Fruit fly (Drosophila melanogaster): ENCODE measurements around the gene RpS2.

- peak; percentile 80 for TF ChIP-seq Met (GFP tag; optimal IDR thresholded peaks at IDR 0.05)
- TF ChIP-seq dac (GFP tag; optimal IDR thresholded peaks at IDR 0.05): peak; percentile 33
- peak; percentile 7 for TF ChIP-seq CG6854 (GFP tag; optimal IDR thresholded peaks at IDR 0.05)
- peak; percentile 100 for TF ChIP-seq achi (GFP tag; optimal IDR thresholded peaks at IDR 0.05)
- TF ChIP-seq Hr38 (GFP tag; optimal IDR thresholded peaks at IDR 0.05): peak; percentile 7
- peak; percentile 75 for TF ChIP-seq Hr39 (GFP tag; optimal IDR thresholded peaks at IDR 0.05)
- peak; percentile 80 for TF ChIP-seq eg (GFP tag; IDR thresholded peaks at IDR 0.05)
- peak; percentile 62 for TF ChIP-seq CG8632 (GFP tag; optimal IDR thresholded peaks at IDR 0.05)
- peak; percentile 15 for TF ChIP-seq CG11902 (GFP tag; optimal IDR thresholded peaks at IDR 0.05)
- peak; percentile 88 for TF ChIP-seq Eip93F (GFP tag; optimal IDR thresholded peaks at IDR 0.05)
These were observed 20.9 kb upstream of the RpS2 start, which contains the start of the genes CG5885 and CG4598 for dm6 chr2L:9918020-9918959.

Data from whole organism, prepupa.